Worm (Caenorhabditis elegans): Measurements from ENCODE around the gene wht-3.

DNA sequence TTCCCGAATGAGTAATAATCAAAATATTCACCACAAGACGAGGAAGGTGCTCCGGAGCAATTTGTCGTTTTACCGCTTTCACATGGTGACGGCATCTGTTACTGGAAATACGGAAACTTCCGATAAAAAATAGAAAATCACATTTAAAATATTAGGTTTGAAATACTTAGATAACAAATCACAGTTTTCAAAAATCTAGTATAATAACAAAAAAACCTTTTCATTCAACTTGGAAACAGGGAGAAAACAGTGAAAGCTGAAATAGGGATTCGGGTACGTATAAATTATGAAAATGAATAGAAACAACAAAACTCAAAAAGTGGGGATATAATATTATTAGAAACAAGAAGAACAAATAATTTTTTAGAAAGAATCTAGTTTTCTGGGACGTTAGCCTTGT is 29.9 kb upstream of the wht-3 start, which contains the start of gene C16C10.1:
- TF ChIP-seq elt-3 (tag; optimal IDR thresholded peaks at IDR 0.05) (no peak), blmp-1 (tag; optimal IDR thresholded peaks at IDR 0.05) (no peak), ceh-39 (tag; optimal IDR thresholded peaks at IDR 0.05) (no peak), nhr-12 (tag; optimal IDR thresholded peaks at IDR 0.05) (no peak), sptf-1 (tag; optimal IDR thresholded peaks at IDR 0.05) (no peak), mep-1 (tag; optimal IDR thresholded peaks at IDR 0.05) (no peak), drap-1 (GFP tag; optimal IDR thresholded peaks at IDR 0.05) (no peak), snpc-4 (tag; optimal IDR thresholded peaks at IDR 0.05) (no peak), elt-1 (tag; optimal IDR thresholded peaks at IDR 0.05; ENCODE audit: borderline replicate concordance, insufficient read depth) (no peak), ztf-11 (tag; optimal IDR thresholded peaks at IDR 0.05) (no peak), nhr-76 (tag; optimal IDR thresholded peaks at IDR 0.05) (no peak)
